5 worm cellular contexts compared by ENCODE assay signal in genomic region chrIV:10869642-10870041, ce11.
A peak's percentile ranks its signal among the peaks of the same experiment; 100 is the strongest.
TF ChIP-seq lines count a peak whose summit lies in the region.

No protein-coding gene starts in this region.

TF ChIP-seq in whole organism, L4 larva, 104 proteins besides CTCF, POLR2A, EP300 and RAD21:
- TF ChIP-seq aha-1 (tag; lab: Kevin White, UChicago): peak; percentile 88
- peak in 1 of 2 experiments; percentile 44 for TF ChIP-seq unc-62 (GFP tag; optimal IDR thresholded peaks at IDR 0.05 in 1 of 2; lab: Kevin White, UChicago)
- no peak for TF ChIP-seq unc-62 (tag; optimal IDR thresholded peaks at IDR 0.05; lab: Kevin White, UChicago)
- no peak for TF ChIP-seq saeg-2 (GFP tag; IDR thresholded peaks at IDR 0.05; lab: Robert Waterston, UW)

TF ChIP-seq in whole organism, early embryonic, 17 proteins besides CTCF, POLR2A, EP300 and RAD21:
- TF ChIP-seq sea-1 (GFP tag; conservative IDR thresholded peaks at IDR 0.05; lab: Robert Waterston, UW) (no peak), ama-1 (optimal IDR thresholded peaks at IDR 0.05; lab: Kevin White, UChicago) (no peak), aly-1 (tag; optimal IDR thresholded peaks at IDR 0.05; lab: Kevin White, UChicago) (no peak), tra-4 (tag; optimal IDR thresholded peaks at IDR 0.05; lab: Kevin White, UChicago) (no peak), tbx-37 (GFP tag; conservative IDR thresholded peaks at IDR 0.05; lab: Robert Waterston, UW) (no peak), flt-1 (GFP tag; IDR thresholded peaks at IDR 0.05; lab: Robert Waterston, UW) (0 out of 2 replicates have a peak, but pooled peaks have one; percentile 43), hnd-1 (tag; optimal IDR thresholded peaks at IDR 0.05; lab: Kevin White, UChicago) (no peak), tbx-11 (GFP tag; IDR thresholded peaks at IDR 0.05; lab: Robert Waterston, UW) (no peak), hmbx-1 (tag; optimal IDR thresholded peaks at IDR 0.05; lab: Kevin White, UChicago) (no peak), hmg-4 (GFP tag; optimal IDR thresholded peaks at IDR 0.05; lab: Kevin White, UChicago) (peak; percentile 21)

TF ChIP-seq in whole organism, late embryonic, 69 proteins besides CTCF, POLR2A, EP300 and RAD21:
- TF ChIP-seq ceh-34 (tag; optimal IDR thresholded peaks at IDR 0.05; lab: Kevin White, UChicago) (peak; percentile 79), pqm-1 (tag; optimal IDR thresholded peaks at IDR 0.05; lab: Kevin White, UChicago) (no peak), pha-2 (tag; optimal IDR thresholded peaks at IDR 0.05; lab: Kevin White, UChicago) (peak; percentile 5), hlh-15 (tag; optimal IDR thresholded peaks at IDR 0.05; lab: Kevin White, UChicago) (no peak), odd-2 (tag; optimal IDR thresholded peaks at IDR 0.05; lab: Kevin White, UChicago) (no peak)

TF ChIP-seq in whole organism, midembryonic, 9 proteins besides CTCF, POLR2A, EP300 and RAD21:
- TF ChIP-seq T22C8.4 (GFP tag; IDR thresholded peaks at IDR 0.05; lab: Robert Waterston, UW) (no peak), flt-1 (GFP tag; IDR thresholded peaks at IDR 0.05; lab: Robert Waterston, UW) (no peak), med-1 (GFP tag; optimal IDR thresholded peaks at IDR 0.05; lab: Kevin White, UChicago; ENCODE audit: insufficient read depth) (no peak), ztf-29 (GFP tag; IDR thresholded peaks at IDR 0.05; lab: Robert Waterston, UW) (no peak), cog-1 (tag; optimal IDR thresholded peaks at IDR 0.05; lab: Kevin White, UChicago) (no peak), ztf-23 (GFP tag; IDR thresholded peaks at IDR 0.05; lab: Robert Waterston, UW) (no peak), tab-1 (GFP tag; IDR thresholded peaks at IDR 0.05; lab: Robert Waterston, UW) (0 out of 2 replicates have a peak, but pooled peaks have one; percentile 65), klf-2 (GFP tag; conservative IDR thresholded peaks at IDR 0.05; lab: Robert Waterston, UW) (no peak), ref-1 (GFP tag; conservative IDR thresholded peaks at IDR 0.05; lab: Robert Waterston, UW) (no peak)

TF ChIP-seq in whole organism, mixed stage, embryonic, 35 proteins besides CTCF, POLR2A, EP300 and RAD21:
- TF ChIP-seq elt-1 (tag; optimal IDR thresholded peaks at IDR 0.05; lab: Kevin White, UChicago; ENCODE audit: borderline replicate concordance, insufficient read depth): no peak
- TF ChIP-seq sptf-1 (tag; optimal IDR thresholded peaks at IDR 0.05; lab: Kevin White, UChicago): no peak
- no peak for TF ChIP-seq pha-4 (tag; optimal IDR thresholded peaks at IDR 0.05; lab: Kevin White, UChicago)
- no peak for TF ChIP-seq flh-1 (GFP tag; optimal IDR thresholded peaks at IDR 0.05; lab: Kevin White, UChicago)
- no peak for TF ChIP-seq snpc-4 (tag; optimal IDR thresholded peaks at IDR 0.05; lab: Kevin White, UChicago)
- peak; percentile 28 for TF ChIP-seq nhr-2 (tag; optimal IDR thresholded peaks at IDR 0.05; lab: Kevin White, UChicago)
- TF ChIP-seq ham-2 (GFP tag; optimal IDR thresholded peaks at IDR 0.05; lab: Kevin White, UChicago): no peak
- TF ChIP-seq mls-2 (tag; optimal IDR thresholded peaks at IDR 0.05; lab: Kevin White, UChicago): no peak
